Worm (Caenorhabditis elegans) whole organism, L4 larva: ENCODE results near the gene C02E7.6.

Source experiments
- dpl-1 ChIP-seq: fragments of 150-350 bp; optimal IDR thresholded peaks from 2 replicates; lab custom pipeline; 2014; ENCODE audit warnings: missing biosample characterization, missing genetic modification reagents, missing genetic modification characterization
- dve-1 ChIP-seq: sonication (generic microtip); optimal IDR thresholded peaks from 2 replicates; lab custom pipeline; 2017; ENCODE audit warnings: antibody characterized with exemption, mild to moderate bottlenecking, missing genetic modification characterization, missing compliant biosample characterization; ENCODE audit not compliant: insufficient read depth

- TF ChIP-seq dpl-1 (GFP tag; lab: Kevin White, UChicago) (no peak), dve-1 (tag; lab: Kevin White, UChicago) (no peak)
These were observed 37.6 kb upstream of the C02E7.6 start, which contains the start of gene str-32 for ce11 chrV:4881377-4881776.
